Fruit fly (Drosophila melanogaster) whole organism, embryonic: Measurements from ENCODE around the gene Pvf3.

Source experiments
- Bgb ChIP-seq: fragments of 200-800 bp; sonication (Bioruptor generic); IDR thresholded peaks from 2 replicates; pipeline ENCODE4 v1.3.6; 2022; ENCODE audit warnings: missing biosample characterization, missing genetic modification characterization; ENCODE audit not compliant: partially characterized antibody
- CG1024 ChIP-seq: fragments of 200-800 bp; sonication (Bioruptor generic); IDR thresholded peaks from 2 replicates; pipeline ENCODE4 v1.3.6; 2022; ENCODE audit warnings: missing biosample characterization, missing genetic modification characterization
- CG10654 ChIP-seq: fragments of 200-800 bp; sonication (Bioruptor generic); optimal IDR thresholded peaks from 2 replicates; lab custom pipeline; 2016; ENCODE audit warnings: missing biosample characterization, missing genetic modification characterization
- CG11093 ChIP-seq: fragments of 200-800 bp; sonication (Bioruptor generic); IDR thresholded peaks from 3 replicates; pipeline ENCODE4 v1.3.6; 2022; ENCODE audit warnings: missing biosample characterization, missing genetic modification characterization
- CG11398 ChIP-seq: fragments of 200-800 bp; sonication (Bioruptor generic); optimal IDR thresholded peaks from 2 replicates; lab custom pipeline; 2016; ENCODE audit warnings: missing biosample characterization, missing genetic modification characterization
- CG11695 ChIP-seq: fragments of 200-800 bp; sonication (Bioruptor generic); IDR thresholded peaks from 3 replicates; pipeline ENCODE4 v1.3.6; 2022; ENCODE audit warnings: missing biosample characterization, missing genetic modification characterization
- CG11696 ChIP-seq: fragments of 200-800 bp; sonication (Bioruptor generic); IDR thresholded peaks from 2 replicates; pipeline ENCODE4 v1.3.6; 2022; ENCODE audit warnings: missing biosample characterization, missing genetic modification characterization
- CG12071 ChIP-seq: fragments of 200-800 bp; sonication (Bioruptor generic); optimal IDR thresholded peaks from 3 replicates; lab custom pipeline; 2018; ENCODE audit warnings: missing biosample characterization, mild to moderate bottlenecking, missing genetic modification characterization
- CG12104 ChIP-seq: fragments of 200-800 bp; sonication (Bioruptor generic); optimal IDR thresholded peaks from 3 replicates; lab custom pipeline; 2016; ENCODE audit warnings: missing biosample characterization, missing genetic modification characterization
- CG12155 ChIP-seq: fragments of 200-800 bp; sonication (Bioruptor generic); optimal IDR thresholded peaks from 3 replicates; lab custom pipeline; 2016; ENCODE audit warnings: missing biosample characterization, missing genetic modification characterization
- CG13624 ChIP-seq: fragments of 200-800 bp; sonication (Bioruptor generic); optimal IDR thresholded peaks from 2 replicates; lab custom pipeline; 2016; ENCODE audit warnings: missing biosample characterization, missing genetic modification characterization
- CG13775 ChIP-seq: fragments of 200-800 bp; sonication (Bioruptor generic); optimal IDR thresholded peaks from 3 replicates; lab custom pipeline; 2017; ENCODE audit warnings: missing biosample characterization, mild to moderate bottlenecking, missing genetic modification characterization
- CG14014 ChIP-seq: fragments of 200-800 bp; sonication (Bioruptor generic); IDR thresholded peaks from 2 replicates; pipeline ENCODE4 v1.3.6; 2022; ENCODE audit warnings: missing biosample characterization, missing genetic modification characterization
- CG15073 ChIP-seq: fragments of 200-800 bp; sonication (Bioruptor generic); optimal IDR thresholded peaks from 2 replicates; lab custom pipeline; 2016; ENCODE audit warnings: missing biosample characterization, missing genetic modification characterization
- CG15601 ChIP-seq: fragments of 200-800 bp; sonication (Bioruptor generic); optimal IDR thresholded peaks from 3 replicates; lab custom pipeline; 2019; ENCODE audit warnings: missing biosample characterization, mild to moderate bottlenecking, missing genetic modification characterization, moderate library complexity
- CG15696 ChIP-seq: fragments of 200-800 bp; sonication (Bioruptor generic); optimal IDR thresholded peaks from 2 replicates; lab custom pipeline; 2019; ENCODE audit warnings: missing biosample characterization, mild to moderate bottlenecking, missing genetic modification characterization, moderate library complexity
- CG2678 ChIP-seq: fragments of 200-800 bp; sonication (Bioruptor generic); optimal IDR thresholded peaks from 3 replicates; lab custom pipeline; 2019; ENCODE audit warnings: missing biosample characterization, mild to moderate bottlenecking, missing genetic modification characterization, moderate library complexity
- CG3163 ChIP-seq: fragments of 200-800 bp; sonication (Bioruptor generic); optimal IDR thresholded peaks from 3 replicates; lab custom pipeline; 2016; ENCODE audit warnings: missing biosample characterization, missing genetic modification characterization
- CG32767 ChIP-seq: fragments of 200-800 bp; sonication (Bioruptor generic); IDR thresholded peaks from 2 replicates; pipeline ENCODE4 v1.3.6; 2022; ENCODE audit warnings: missing biosample characterization, missing genetic modification characterization
- CG34376 ChIP-seq: fragments of 200-800 bp; sonication (Bioruptor generic); optimal IDR thresholded peaks from 2 replicates; lab custom pipeline; 2018; ENCODE audit warnings: missing biosample characterization, mild to moderate bottlenecking, missing genetic modification characterization
- CG34422 ChIP-seq: fragments of 200-800 bp; sonication (Bioruptor generic); IDR thresholded peaks from 3 replicates; pipeline ENCODE4 v1.3.6; 2022; ENCODE audit warnings: missing biosample characterization, missing genetic modification characterization
- CG3726 ChIP-seq: fragments of 200-800 bp; sonication (Bioruptor generic); IDR thresholded peaks from 3 replicates; pipeline ENCODE4, ENCODE4 v1.3.6; 2022; ENCODE audit warnings: missing biosample characterization, missing genetic modification characterization
- CG7357 ChIP-seq: fragments of 200-800 bp; sonication (Bioruptor generic); IDR thresholded peaks from 3 replicates; pipeline ENCODE4 v1.3.6; 2022; ENCODE audit warnings: missing biosample characterization, missing genetic modification characterization
- CG9876 ChIP-seq: fragments of 200-800 bp; sonication (Bioruptor generic); optimal IDR thresholded peaks from 2 replicates; lab custom pipeline; 2016; ENCODE audit warnings: missing biosample characterization, missing genetic modification characterization
- D19A ChIP-seq: fragments of 200-800 bp; optimal IDR thresholded peaks from 3 replicates; lab custom pipeline; 2019; ENCODE audit warnings: missing biosample characterization, mild to moderate bottlenecking, missing genetic modification characterization, moderate library complexity
- Fer3 ChIP-seq: fragments of 200-800 bp; sonication (Bioruptor generic); optimal IDR thresholded peaks from 2 replicates; lab custom pipeline; 2018; ENCODE audit warnings: missing biosample characterization, mild to moderate bottlenecking, missing genetic modification characterization, moderate library complexity
- Gsc ChIP-seq: fragments of 200-800 bp; sonication (Bioruptor generic); IDR thresholded peaks from 2 replicates; pipeline ENCODE4 v1.3.6; 2022; ENCODE audit warnings: missing biosample characterization, missing genetic modification characterization
- HmgD ChIP-seq: fragments of 200-800 bp; sonication (Bioruptor generic); optimal IDR thresholded peaks from 3 replicates; lab custom pipeline; 2016; ENCODE audit warnings: missing biosample characterization, missing genetic modification characterization
- NC2α ChIP-seq: fragments of 200-800 bp; sonication (Bioruptor generic); optimal IDR thresholded peaks from 2 replicates; lab custom pipeline; 2016; ENCODE audit warnings: missing biosample characterization, missing genetic modification characterization
- Nf-YA ChIP-seq: fragments of 200-800 bp; sonication (Bioruptor generic); IDR thresholded peaks from 2 replicates; pipeline ENCODE4 v1.3.6; 2022; ENCODE audit warnings: missing biosample characterization, missing genetic modification characterization
- Sin3A ChIP-seq: fragments of >200 bp; optimal IDR thresholded peaks from 2 replicates; lab custom pipeline; 2018
- Sox102F ChIP-seq: fragments of 200-800 bp; sonication (Bioruptor generic); optimal IDR thresholded peaks from 2 replicates; lab custom pipeline; 2018; ENCODE audit warnings: missing biosample characterization, mild to moderate bottlenecking, missing genetic modification characterization, moderate library complexity
- Vsx1 ChIP-seq: fragments of 200-800 bp; sonication (Bioruptor generic); optimal IDR thresholded peaks from 2 replicates; lab custom pipeline; 2017; ENCODE audit warnings: missing biosample characterization, mild to moderate bottlenecking, missing genetic modification characterization, missing genetic modification reagents
- Xbp1 ChIP-seq: fragments of 200-800 bp; sonication (Bioruptor generic); optimal IDR thresholded peaks from 3 replicates; lab custom pipeline; 2016; ENCODE audit warnings: missing biosample characterization, mild to moderate bottlenecking, missing genetic modification characterization
- ase ChIP-seq: fragments of 200-800 bp; sonication (Bioruptor generic); IDR thresholded peaks from 3 replicates; pipeline ENCODE4 v1.3.6; 2022; ENCODE audit warnings: missing biosample characterization, missing genetic modification characterization
- chinmo ChIP-seq: fragments of 200-800 bp; sonication (Bioruptor generic); IDR thresholded peaks from 4 replicates; pipeline ENCODE4 v1.3.6; 2022; ENCODE audit warnings: missing biosample characterization, missing genetic modification characterization; ENCODE audit not compliant: partially characterized antibody
- dati ChIP-seq: fragments of 200-800 bp; sonication (Bioruptor generic); IDR thresholded peaks from 2 replicates; pipeline ENCODE4 v1.3.6; 2022; ENCODE audit warnings: missing biosample characterization, missing genetic modification characterization
- fu2 ChIP-seq: fragments of 200-800 bp; sonication (Bioruptor generic); optimal IDR thresholded peaks from 2 replicates; lab custom pipeline; 2016; ENCODE audit warnings: missing biosample characterization, missing genetic modification characterization
- gce ChIP-seq: fragments of 200-800 bp; sonication (Bioruptor generic); IDR thresholded peaks from 3 replicates; pipeline ENCODE4 v1.3.6; 2022; ENCODE audit warnings: missing biosample characterization, missing genetic modification characterization
- gcm2 ChIP-seq: fragments of 200-800 bp; sonication (Bioruptor generic); optimal IDR thresholded peaks from 2 replicates; lab custom pipeline; 2016; ENCODE audit warnings: missing biosample characterization, missing genetic modification characterization
- grau ChIP-seq: fragments of 200-800 bp; optimal IDR thresholded peaks from 3 replicates; lab custom pipeline; 2019; ENCODE audit warnings: missing biosample characterization, mild to moderate bottlenecking, missing genetic modification characterization, moderate library complexity
- knrl ChIP-seq: fragments of 200-800 bp; sonication (Bioruptor generic); IDR thresholded peaks from 3 replicates; pipeline ENCODE4 v1.3.6; 2022; ENCODE audit warnings: missing biosample characterization, missing genetic modification characterization; ENCODE audit not compliant: partially characterized antibody
- nerfin-1 ChIP-seq: fragments of 200-800 bp; sonication (Bioruptor generic); optimal IDR thresholded peaks from 3 replicates; lab custom pipeline; 2019; ENCODE audit warnings: missing biosample characterization, mild to moderate bottlenecking, missing genetic modification characterization, moderate library complexity
- oc ChIP-seq: fragments of 200-800 bp; sonication (Bioruptor generic); optimal IDR thresholded peaks from 2 replicates; lab custom pipeline; 2018; ENCODE audit warnings: missing biosample characterization, mild to moderate bottlenecking, missing genetic modification characterization, moderate library complexity
- pnt ChIP-seq: fragments of 200-800 bp; sonication (Bioruptor generic); optimal IDR thresholded peaks from 3 replicates; lab custom pipeline; 2016; ENCODE audit warnings: missing biosample characterization, missing genetic modification characterization
- pzg ChIP-seq: fragments of 200-800 bp; sonication (Bioruptor generic); optimal IDR thresholded peaks from 3 replicates; lab custom pipeline; 2018; ENCODE audit warnings: missing biosample characterization, mild to moderate bottlenecking, missing genetic modification characterization, moderate library complexity
- sob ChIP-seq: fragments of 200-800 bp; sonication (Bioruptor generic); IDR thresholded peaks from 2 replicates; pipeline ENCODE4 v1.3.6; 2022; ENCODE audit warnings: missing biosample characterization, missing genetic modification characterization
- sr ChIP-seq: fragments of 200-800 bp; sonication (Bioruptor generic); IDR thresholded peaks from 3 replicates; pipeline ENCODE4 v1.3.6; 2022; ENCODE audit warnings: missing biosample characterization, missing genetic modification characterization
- tin ChIP-seq: fragments of 200-800 bp; sonication (Bioruptor generic); optimal IDR thresholded peaks from 3 replicates; lab custom pipeline; 2016; ENCODE audit warnings: missing biosample characterization, missing genetic modification characterization
- trh ChIP-seq: fragments of 200-800 bp; sonication (Bioruptor generic); optimal IDR thresholded peaks from 2 replicates; lab custom pipeline; 2016; ENCODE audit warnings: missing biosample characterization, missing genetic modification characterization
- wek ChIP-seq: fragments of 200-800 bp; sonication (Bioruptor generic); optimal IDR thresholded peaks from 3 replicates; lab custom pipeline; 2018; ENCODE audit warnings: missing biosample characterization, mild to moderate bottlenecking, missing genetic modification characterization, moderate library complexity

The Pvf3 gene

dm6 chr2L:7135069-7135468, 22.4 kb downstream of the Pvf3 start (continued):
- TF ChIP-seq sr (GFP tag; lab: Robert Waterston, UW) (0 out of 3 replicates have a peak, but pooled peaks have one; percentile 7), Nf-YA (GFP tag; lab: Robert Waterston, UW) (no peak), CG3726 (GFP tag; lab: Robert Waterston, UW) (peak; percentile 42; the same call in 1 of the 3 replicates), CG1024 (GFP tag; lab: Robert Waterston, UW) (peak; percentile 71; the same call in 1 of the 2 replicates), CG3163 (GFP tag; lab: Kevin White, UChicago) (peak; percentile 21), CG13775 (GFP tag; lab: Kevin White, UChicago) (peak; percentile 64), D19A (no peak), CG34376 (GFP tag; lab: Kevin White, UChicago) (no peak), Vsx1 (peak; percentile 57), CG14014 (GFP tag; lab: Robert Waterston, UW) (peak; percentile 70), CG15696 (tag; lab: Kevin White, UChicago) (peak; percentile 60), Sin3A (no peak), NC2α (GFP tag; lab: Kevin White, UChicago) (peak; percentile 45), trh (GFP tag; lab: Kevin White, UChicago) (no peak), CG11398 (GFP tag; lab: Kevin White, UChicago) (peak; percentile 48), CG2678 (tag; lab: Kevin White, UChicago) (peak; percentile 68), pzg (GFP tag; lab: Kevin White, UChicago) (no peak), CG7357 (peak; percentile 54; the same call in 1 of the 3 replicates), CG11093 (GFP tag; lab: Robert Waterston, UW) (peak; percentile 66; the same call in 2 of the 3 replicates), CG34422 (GFP tag; lab: Robert Waterston, UW) (peak; percentile 59; the same call in 2 of the 3 replicates), CG10654 (GFP tag; lab: Kevin White, UChicago) (peak; percentile 73), Sox102F (GFP tag; lab: Kevin White, UChicago) (peak; percentile 82), CG9876 (GFP tag; lab: Kevin White, UChicago) (peak; percentile 31), fu2 (GFP tag; lab: Kevin White, UChicago) (peak; percentile 56), CG15601 (tag; lab: Kevin White, UChicago) (peak; percentile 56), tin (peak; percentile 85), CG15073 (GFP tag; lab: Kevin White, UChicago) (no peak), gcm2 (GFP tag; lab: Kevin White, UChicago) (peak; percentile 47), Xbp1 (GFP tag; lab: Kevin White, UChicago) (peak; percentile 73), pnt (GFP tag; lab: Kevin White, UChicago) (peak; percentile 80), Gsc (GFP tag; lab: Robert Waterston, UW) (no peak), oc (peak; percentile 72), HmgD (GFP tag; lab: Kevin White, UChicago) (no peak), wek (GFP tag; lab: Kevin White, UChicago) (peak; percentile 22), ase (GFP tag; lab: Robert Waterston, UW) (peak; percentile 77; the same call in 2 of the 3 replicates), Bgb (GFP tag; lab: Robert Waterston, UW) (no peak), chinmo (GFP tag; lab: Robert Waterston, UW) (no peak), CG12155 (GFP tag; lab: Kevin White, UChicago) (no peak), knrl (no peak), CG11696 (GFP tag; lab: Robert Waterston, UW) (0 out of 2 replicates have a peak, but pooled peaks have one; percentile 28), nerfin-1 (peak; percentile 55), CG11695 (GFP tag; lab: Robert Waterston, UW) (peak; percentile 68; the same call in 2 of the 3 replicates), CG13624 (GFP tag; lab: Kevin White, UChicago) (peak; percentile 21), CG12104 (no peak), gce (peak; percentile 36; the same call in 1 of the 3 replicates), grau (tag; lab: Kevin White, UChicago) (peak; percentile 54), dati (GFP tag; lab: Robert Waterston, UW) (0 out of 2 replicates have a peak, but pooled peaks have one; percentile 36), CG32767 (peak; percentile 67), CG12071 (GFP tag; lab: Kevin White, UChicago) (peak; percentile 18), Fer3 (peak; percentile 37), sob (GFP tag; lab: Robert Waterston, UW) (0 out of 2 replicates have a peak, but pooled peaks have one; percentile 43)
